Fruit fly (Drosophila melanogaster): ENCODE measurements around the gene Pka-R1.

Pka-R1 gene

dm6 chr3L:20778224-20779063, 37.5 kb upstream of the Pka-R1 start, which contains the start of the genes Pex16 and Pex14 (continued):
- TF ChIP-seq jigr1 (GFP tag; IDR thresholded peaks at IDR 0.05), result no peak
- peak; percentile 84 for TF ChIP-seq CG8944 (GFP tag; optimal IDR thresholded peaks at IDR 0.05)
- TF ChIP-seq en (GFP tag; optimal IDR thresholded peaks at IDR 0.05), result peak; percentile 35
- peak; percentile 69 for TF ChIP-seq Xrp1 (GFP tag; IDR thresholded peaks at IDR 0.05)
- TF ChIP-seq NC2α (GFP tag; optimal IDR thresholded peaks at IDR 0.05), result peak; percentile 63
- TF ChIP-seq pb (GFP tag; optimal IDR thresholded peaks at IDR 0.05), result peak; percentile 33
- 0 out of 2 replicates have a peak, but pooled peaks have one; percentile 13 for TF ChIP-seq unc-4 (GFP tag; IDR thresholded peaks at IDR 0.05; ENCODE audit: partially characterized antibody)
- TF ChIP-seq MBD-R2 (GFP tag; IDR thresholded peaks at IDR 0.05), result peak; percentile 81
- TF ChIP-seq Sox100B (GFP tag; optimal IDR thresholded peaks at IDR 0.05), result no peak
- peak; percentile 24; the same call in 1 of the 2 replicates for TF ChIP-seq peb (GFP tag; IDR thresholded peaks at IDR 0.05)
- TF ChIP-seq gsb (GFP tag; IDR thresholded peaks at IDR 0.05), result no peak
- TF ChIP-seq row (GFP tag; IDR thresholded peaks at IDR 0.05), result peak; percentile 90
- TF ChIP-seq slou (GFP tag; optimal IDR thresholded peaks at IDR 0.05), result peak; percentile 48
- peak; percentile 71 for TF ChIP-seq klu (GFP tag; IDR thresholded peaks at IDR 0.05)
- TF ChIP-seq abd-A (tag; optimal IDR thresholded peaks at IDR 0.05), result no peak
- TF ChIP-seq TFAM (GFP tag; optimal IDR thresholded peaks at IDR 0.05), result no peak
- TF ChIP-seq p53 (GFP tag; optimal IDR thresholded peaks at IDR 0.05), result peak; percentile 71
- peak; percentile 71 for TF ChIP-seq esg (GFP tag; conservative IDR thresholded peaks at IDR 0.05)
- TF ChIP-seq Mes4 (GFP tag; optimal IDR thresholded peaks at IDR 0.05), result peak; percentile 64
- peak; percentile 55 for TF ChIP-seq HmgZ (tag; optimal IDR thresholded peaks at IDR 0.05)
- peak; percentile 19; the same call in 1 of the 2 replicates for TF ChIP-seq Taf1 (GFP tag; IDR thresholded peaks at IDR 0.05)
- TF ChIP-seq h (optimal IDR thresholded peaks at IDR 0.05), result no peak
- TF ChIP-seq sob (GFP tag; IDR thresholded peaks at IDR 0.05), result peak; percentile 79
- TF ChIP-seq bbx (GFP tag; IDR thresholded peaks at IDR 0.05; ENCODE audit: partially characterized antibody), result no peak
- TF ChIP-seq Dip2 (GFP tag; IDR thresholded peaks at IDR 0.05), result no peak
- peak; percentile 76 for TF ChIP-seq shn (GFP tag; optimal IDR thresholded peaks at IDR 0.05)
- peak; percentile 37 for TF ChIP-seq CG10654 (GFP tag; optimal IDR thresholded peaks at IDR 0.05)
- no peak for TF ChIP-seq CG7963 (GFP tag; IDR thresholded peaks at IDR 0.05; ENCODE audit: partially characterized antibody)
- no peak for TF ChIP-seq scrt (GFP tag; optimal IDR thresholded peaks at IDR 0.05)
- no peak for TF ChIP-seq Doc2 (GFP tag; IDR thresholded peaks at IDR 0.05)
- TF ChIP-seq CG11247 (GFP tag; IDR thresholded peaks at IDR 0.05), result peak; percentile 73
- TF ChIP-seq gsb-n (tag; optimal IDR thresholded peaks at IDR 0.05), result no peak
- peak; percentile 69 for TF ChIP-seq nmo (GFP tag; optimal IDR thresholded peaks at IDR 0.05)
- TF ChIP-seq CG4707 (GFP tag; optimal IDR thresholded peaks at IDR 0.05), result peak; percentile 2
- no peak for TF ChIP-seq sima (GFP tag; optimal IDR thresholded peaks at IDR 0.05)
- peak; percentile 55 for TF ChIP-seq eyg (GFP tag; optimal IDR thresholded peaks at IDR 0.05)
- TF ChIP-seq CG12391 (tag; optimal IDR thresholded peaks at IDR 0.05), result peak; percentile 79
- TF ChIP-seq dmrt11E (tag; optimal IDR thresholded peaks at IDR 0.05), result peak; percentile 60
- TF ChIP-seq z (GFP tag; IDR thresholded peaks at IDR 0.05), result no peak
- no peak for TF ChIP-seq br (optimal IDR thresholded peaks at IDR 0.05)
- TF ChIP-seq stwl (tag; optimal IDR thresholded peaks at IDR 0.05), result peak; percentile 30
- TF ChIP-seq Fer1 (GFP tag; optimal IDR thresholded peaks at IDR 0.05), result peak; percentile 15
- TF ChIP-seq HHEX (GFP tag; optimal IDR thresholded peaks at IDR 0.05), result peak; percentile 31
- no peak for TF ChIP-seq Hr78 (GFP tag; optimal IDR thresholded peaks at IDR 0.05)
- no peak for TF ChIP-seq CG34224 (GFP tag; IDR thresholded peaks at IDR 0.05; ENCODE audit: partially characterized antibody)
- TF ChIP-seq Oli (tag; optimal IDR thresholded peaks at IDR 0.05), result peak; percentile 59
- peak; percentile 26; the same call in 1 of the 2 replicates for TF ChIP-seq Awh (GFP tag; IDR thresholded peaks at IDR 0.05)
- TF ChIP-seq ATbp (GFP tag; optimal IDR thresholded peaks at IDR 0.05), result no peak
- peak; percentile 68 for TF ChIP-seq CG4617 (GFP tag; optimal IDR thresholded peaks at IDR 0.05; ENCODE audit: borderline replicate concordance)
- TF ChIP-seq exex (tag; optimal IDR thresholded peaks at IDR 0.05), result no peak
